Worm (Caenorhabditis elegans): Measurements from ENCODE around the gene F18E3.11.

- TF ChIP-seq zip-2 (tag; optimal IDR thresholded peaks at IDR 0.05) (no peak), zip-11 (GFP tag; IDR thresholded peaks at IDR 0.05) (no peak), cey-2 (tag; optimal IDR thresholded peaks at IDR 0.05; ENCODE audit: borderline replicate concordance, insufficient read depth) (no peak), daf-12 (tag; optimal IDR thresholded peaks at IDR 0.05) (no peak), T20F7.1 (GFP tag; optimal IDR thresholded peaks at IDR 0.05) (no peak), pqm-1 (tag; optimal IDR thresholded peaks at IDR 0.05) (no peak), zag-1 (tag; optimal IDR thresholded peaks at IDR 0.05) (no peak), mdl-1 (tag; optimal IDR thresholded peaks at IDR 0.05) (no peak), dpl-1 (GFP tag; optimal IDR thresholded peaks at IDR 0.05) (no peak), lin-39 (tag; optimal IDR thresholded peaks at IDR 0.05) (no peak), ctbp-1 (GFP tag; IDR thresholded peaks at IDR 0.05) (no peak), snpc-1.2 (GFP tag; IDR thresholded peaks at IDR 0.05) (no peak)
Measured at ce11 chrV:7387755-7388154, 25.5 kb upstream of the F18E3.11 start, which contains the start of gene C02H6.3.
